Fruit fly (Drosophila melanogaster): ENCODE measurements around the gene CG12213.
A peak's percentile ranks its signal among the peaks of the same experiment; 100 is the strongest.

CG12213 gene

DNA sequence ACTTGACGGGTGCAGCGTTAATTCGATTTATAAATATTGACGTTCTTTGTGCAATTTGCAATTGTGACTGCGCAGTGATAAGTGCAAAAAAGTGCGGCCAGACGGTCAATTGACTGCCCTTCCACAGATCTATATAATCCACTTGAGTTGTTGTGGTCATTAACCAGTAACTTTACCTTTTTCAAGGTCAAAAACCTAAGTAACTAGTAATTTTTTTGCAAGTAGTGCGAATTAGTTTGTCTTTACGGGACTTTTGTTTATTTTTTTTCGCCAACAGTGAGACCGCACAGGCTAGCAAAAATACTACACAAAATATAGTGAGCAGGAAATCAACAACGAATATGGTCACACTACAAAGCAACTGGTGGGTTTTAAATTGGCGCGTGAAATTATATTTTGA, 7.1 kb upstream of the CG12213 start, which contains the start of gene Tango9 (continued):
- no peak for TF ChIP-seq Elba2 (GFP tag; optimal IDR thresholded peaks at IDR 0.05)
- TF ChIP-seq bcd (GFP tag; optimal IDR thresholded peaks at IDR 0.05): no peak
- 0 out of 2 replicates have a peak, but pooled peaks have one; percentile 5 for TF ChIP-seq ssp (GFP tag; IDR thresholded peaks at IDR 0.05)
- peak; percentile 14 for TF ChIP-seq CG2120 (GFP tag; optimal IDR thresholded peaks at IDR 0.05)
- no peak for TF ChIP-seq kni (GFP tag; optimal IDR thresholded peaks at IDR 0.05)
- TF ChIP-seq CG11085 (GFP tag; IDR thresholded peaks at IDR 0.05): no peak
- no peak for TF ChIP-seq tna (GFP tag; IDR thresholded peaks at IDR 0.05; ENCODE audit: partially characterized antibody)
- no peak for TF ChIP-seq CG11560 (tag; IDR thresholded peaks at IDR 0.05)
- TF ChIP-seq Dip3 (GFP tag; optimal IDR thresholded peaks at IDR 0.05): no peak
- TF ChIP-seq CG8924 (tag; optimal IDR thresholded peaks at IDR 0.05): peak; percentile 20
- TF ChIP-seq da (GFP tag; optimal IDR thresholded peaks at IDR 0.05): no peak
- no peak for TF ChIP-seq Antp (GFP tag; optimal IDR thresholded peaks at IDR 0.05)
- no peak for TF ChIP-seq CG7357 (GFP tag; IDR thresholded peaks at IDR 0.05)
- TF ChIP-seq zfh2 (GFP tag; optimal IDR thresholded peaks at IDR 0.05): no peak
- TF ChIP-seq schlank (tag; optimal IDR thresholded peaks at IDR 0.05): no peak
- no peak for TF ChIP-seq Sox102F (GFP tag; optimal IDR thresholded peaks at IDR 0.05)
- 0 out of 2 replicates have a peak, but pooled peaks have one; percentile 33 for TF ChIP-seq vvl (GFP tag; IDR thresholded peaks at IDR 0.05)
- no peak for TF ChIP-seq CG7271 (tag; optimal IDR thresholded peaks at IDR 0.05)
- no peak for TF ChIP-seq Hey (tag; optimal IDR thresholded peaks at IDR 0.05)
- TF ChIP-seq CG15269 (tag; optimal IDR thresholded peaks at IDR 0.05): no peak
- no peak for TF ChIP-seq tio (GFP tag; optimal IDR thresholded peaks at IDR 0.05)
- no peak for TF ChIP-seq CG17568 (GFP tag; optimal IDR thresholded peaks at IDR 0.05)
- TF ChIP-seq sens (GFP tag): peak; percentile 84
- no peak for TF ChIP-seq Meics (GFP tag; optimal IDR thresholded peaks at IDR 0.05)
- no peak for TF ChIP-seq Atf-2 (GFP tag; optimal IDR thresholded peaks at IDR 0.05)
- TF ChIP-seq bab2 (GFP tag; optimal IDR thresholded peaks at IDR 0.05): no peak
- TF ChIP-seq Fer3 (tag; optimal IDR thresholded peaks at IDR 0.05): no peak
- TF ChIP-seq amos (GFP tag; IDR thresholded peaks at IDR 0.05; ENCODE audit: partially characterized antibody): no peak
- TF ChIP-seq CG10147 (GFP tag; optimal IDR thresholded peaks at IDR 0.05): no peak
- TF ChIP-seq CG14050 (GFP tag; IDR thresholded peaks at IDR 0.05): no peak
- TF ChIP-seq HmgZ (tag; optimal IDR thresholded peaks at IDR 0.05): peak; percentile 40
- no peak for TF ChIP-seq Ptx1 (GFP tag; IDR thresholded peaks at IDR 0.05)
- no peak for TF ChIP-seq CG13775 (GFP tag; optimal IDR thresholded peaks at IDR 0.05)
- no peak for TF ChIP-seq chinmo (GFP tag; IDR thresholded peaks at IDR 0.05; ENCODE audit: partially characterized antibody)
- no peak for TF ChIP-seq gcm2 (GFP tag; optimal IDR thresholded peaks at IDR 0.05)
- TF ChIP-seq CG9817 (tag; optimal IDR thresholded peaks at IDR 0.05): no peak
- no peak for TF ChIP-seq CG8290 (GFP tag; optimal IDR thresholded peaks at IDR 0.05)
- peak in 1 of 2 experiments; percentile 36 for TF ChIP-seq CG8290 (tag; optimal IDR thresholded peaks at IDR 0.05)
- peak; percentile 24 for TF ChIP-seq CHES-1-like (GFP tag; optimal IDR thresholded peaks at IDR 0.05)
- TF ChIP-seq Nf-YA (GFP tag; IDR thresholded peaks at IDR 0.05): no peak
- no peak for TF ChIP-seq CG13123 (GFP tag; optimal IDR thresholded peaks at IDR 0.05)
- TF ChIP-seq CG15011 (GFP tag; optimal IDR thresholded peaks at IDR 0.05): no peak
- no peak for TF ChIP-seq bbx (GFP tag; IDR thresholded peaks at IDR 0.05; ENCODE audit: partially characterized antibody)
- TF ChIP-seq so (GFP tag; IDR thresholded peaks at IDR 0.05): no peak
- TF ChIP-seq slp2 (GFP tag; optimal IDR thresholded peaks at IDR 0.05): no peak
- TF ChIP-seq CG43689 (GFP tag; IDR thresholded peaks at IDR 0.05): no peak
- no peak for TF ChIP-seq dimm (GFP tag; IDR thresholded peaks at IDR 0.05)
- TF ChIP-seq exex (tag; optimal IDR thresholded peaks at IDR 0.05): no peak
- no peak for TF ChIP-seq CG3407 (GFP tag; optimal IDR thresholded peaks at IDR 0.05)
- TF ChIP-seq CG9727 (GFP tag; optimal IDR thresholded peaks at IDR 0.05): no peak
- peak; percentile 62; the same call in 2 of the 3 replicates for TF ChIP-seq ci (GFP tag; IDR thresholded peaks at IDR 0.05)
- TF ChIP-seq CrebB (tag; optimal IDR thresholded peaks at IDR 0.05): no peak
